Worm (Caenorhabditis elegans): ENCODE data around the gene nmy-3.

The nmy-3 gene

ce11 chrIV:9232421-9233141 is 41.7 kb upstream of the nmy-3 start, which contains the start of gene Y11D7A.3:
TSS of gene Y11D7A.3 (plus strand) at chrIV:9233091.
- TF ChIP-seq nhr-47 (tag; optimal IDR thresholded peaks at IDR 0.05) (no peak), C16A3.4 (tag; optimal IDR thresholded peaks at IDR 0.05) (no peak), elt-3 (tag; optimal IDR thresholded peaks at IDR 0.05) (peak in 1 of 6 experiments; percentile 65), ztf-4 (tag; optimal IDR thresholded peaks at IDR 0.05) (no peak), nhr-19 (GFP tag; conservative IDR thresholded peaks at IDR 0.05) (no peak), unc-86 (tag; optimal IDR thresholded peaks at IDR 0.05) (no peak), lir-3 (tag; optimal IDR thresholded peaks at IDR 0.05; ENCODE audit: poor library complexity) (no peak), lsy-2 (tag; optimal IDR thresholded peaks at IDR 0.05) (no peak), tbx-2 (tag; optimal IDR thresholded peaks at IDR 0.05) (peak; percentile 15), nhr-71 (tag; optimal IDR thresholded peaks at IDR 0.05) (no peak), egl-13 (tag; optimal IDR thresholded peaks at IDR 0.05) (no peak), ceh-90 (tag; optimal IDR thresholded peaks at IDR 0.05) (no peak), lin-35 (GFP tag; optimal IDR thresholded peaks at IDR 0.05) (peak in 1 of 2 experiments; percentile 11), pag-3 (tag; optimal IDR thresholded peaks at IDR 0.05; ENCODE audit: borderline replicate concordance, insufficient read depth) (no peak), nhr-84 (tag; optimal IDR thresholded peaks at IDR 0.05) (no peak), unc-130 (tag; optimal IDR thresholded peaks at IDR 0.05) (peak; percentile 58)

ce11 chrIV:9239151-9239550 is 35.1 kb upstream of the nmy-3 start:
- TF ChIP-seq elt-3 (tag; optimal IDR thresholded peaks at IDR 0.05) (peak in 1 of 6 experiments; percentile 73), efl-3 (GFP tag; optimal IDR thresholded peaks at IDR 0.05) (no peak), blmp-1 (tag; optimal IDR thresholded peaks at IDR 0.05) (peak; percentile 12), fos-1 (tag; optimal IDR thresholded peaks at IDR 0.05) (no peak), dsc-1 (tag; optimal IDR thresholded peaks at IDR 0.05) (no peak)

DNA sequence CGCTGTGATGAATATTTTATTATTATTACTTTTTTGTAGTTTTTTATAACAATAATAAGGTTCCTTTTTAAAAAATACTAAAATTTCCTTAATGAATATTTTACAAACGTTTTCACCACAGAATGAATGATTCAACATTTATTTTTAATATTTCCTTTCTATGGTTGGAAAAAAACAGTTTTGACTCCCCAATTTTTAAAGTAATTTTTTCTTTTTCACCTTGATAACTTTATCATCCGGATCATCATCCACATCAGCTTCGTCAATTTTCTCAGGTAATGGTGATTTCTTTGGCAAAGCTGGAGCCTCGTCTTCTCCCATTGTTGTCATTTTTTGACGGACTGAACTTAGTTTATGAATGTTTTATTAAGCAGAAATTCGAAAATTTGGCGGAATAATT is 30.6 kb upstream of the nmy-3 start, which contains the start of gene rab-28:
Gene rab-28, minus strand, starts transcription at position 343 of the 400 bp plus-strand sequence.
- TF ChIP-seq isw-1 (GFP tag; IDR thresholded peaks at IDR 0.05): no peak
- no peak for TF ChIP-seq dpl-1 (GFP tag; optimal IDR thresholded peaks at IDR 0.05)
- no peak for TF ChIP-seq nhr-76 (tag; optimal IDR thresholded peaks at IDR 0.05)
- no peak for TF ChIP-seq nhr-19 (GFP tag; conservative IDR thresholded peaks at IDR 0.05)
- no peak for TF ChIP-seq fkh-10 (GFP tag; optimal IDR thresholded peaks at IDR 0.05)
- TF ChIP-seq mab-9 (GFP tag; IDR thresholded peaks at IDR 0.05): no peak
- TF ChIP-seq unc-62 (GFP tag; optimal IDR thresholded peaks at IDR 0.05): no peak
- TF ChIP-seq hpl-2 (GFP tag; optimal IDR thresholded peaks at IDR 0.05): no peak
- no peak for TF ChIP-seq ceh-8 (GFP tag; optimal IDR thresholded peaks at IDR 0.05)
- no peak for TF ChIP-seq nhr-11 (tag; optimal IDR thresholded peaks at IDR 0.05)
- no peak for TF ChIP-seq swsn-7 (tag; optimal IDR thresholded peaks at IDR 0.05)
- TF ChIP-seq ceh-63 (GFP tag; optimal IDR thresholded peaks at IDR 0.05): no peak
- no peak for TF ChIP-seq dsc-1 (tag; optimal IDR thresholded peaks at IDR 0.05)
- no peak for TF ChIP-seq alr-1 (tag; optimal IDR thresholded peaks at IDR 0.05; ENCODE audit: borderline replicate concordance)
- TF ChIP-seq ceh-90 (tag; optimal IDR thresholded peaks at IDR 0.05): no peak
- no peak for TF ChIP-seq nhr-90 (tag; optimal IDR thresholded peaks at IDR 0.05; ENCODE audit: poor library complexity)
- no peak for TF ChIP-seq egl-13 (tag; optimal IDR thresholded peaks at IDR 0.05)
- TF ChIP-seq fkh-4 (tag; optimal IDR thresholded peaks at IDR 0.05; ENCODE audit: borderline replicate concordance): no peak
- no peak for TF ChIP-seq skn-1 (tag; optimal IDR thresholded peaks at IDR 0.05)
- no peak for TF ChIP-seq sptf-1 (tag; optimal IDR thresholded peaks at IDR 0.05)

DNA sequence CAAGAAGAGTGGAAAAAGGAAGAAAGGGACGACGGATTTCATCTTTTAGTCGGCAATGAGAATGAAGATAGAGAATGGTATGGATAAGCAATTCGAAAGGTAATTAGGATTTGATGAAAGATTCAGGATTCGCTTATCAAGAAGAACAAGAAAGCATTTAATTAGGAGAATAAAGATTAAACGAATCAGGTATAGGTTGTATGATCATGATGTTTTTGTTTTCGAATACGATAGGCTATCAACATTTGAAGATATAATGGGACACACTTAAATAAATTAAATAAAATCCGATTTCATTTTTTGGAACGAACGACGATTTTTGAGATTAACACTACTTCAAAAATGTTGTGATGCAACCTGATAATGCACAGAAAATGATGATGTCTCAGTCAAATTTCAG is 28.9 kb upstream of the nmy-3 start, which contains the start of gene Y11D7A.5:
Gene Y11D7A.5, minus strand, starts transcription at position 101 of the 400 bp plus-strand sequence.
- TF ChIP-seq F16B12.6 (tag; optimal IDR thresholded peaks at IDR 0.05) (no peak), irx-1 (tag; optimal IDR thresholded peaks at IDR 0.05) (no peak), swsn-7 (tag; optimal IDR thresholded peaks at IDR 0.05) (no peak), blmp-1 (tag; optimal IDR thresholded peaks at IDR 0.05) (peak; percentile 20), nhr-77 (tag; optimal IDR thresholded peaks at IDR 0.05) (no peak)

All from whole organism, L1 larva.